Worm (Caenorhabditis elegans) whole organism, L1 larva: ENCODE measurements around the gene ZK370.6.

Experiments used
- blmp-1 ChIP-seq: fragments of 150-350 bp; optimal IDR thresholded peaks from 2 replicates; lab custom pipeline; 2014; ENCODE audit warnings: missing biosample characterization, missing genetic modification characterization
- ceh-82 ChIP-seq, 3 experiments: fragments of 150-350 bp in 1 of 3; sonication (generic microtip) in 2 of 3; optimal IDR thresholded peaks; 2 replicates each; lab custom pipeline; 2014 to 2017; ENCODE audit warnings: missing biosample characterization in 3 of 3, missing genetic modification characterization in 3 of 3
- egl-27 ChIP-seq, 2 experiments: fragments of 150-350 bp in 1 of 2; sonication (generic microtip); optimal IDR thresholded peaks; 3 replicates each; lab custom pipeline; 2017 to 2018; ENCODE audit warnings: missing biosample characterization in 2 of 2, missing genetic modification characterization in 2 of 2, missing genetic modification reagents in 2 of 2
- lin-39 ChIP-seq: fragments of 150-350 bp; optimal IDR thresholded peaks from 2 replicates; lab custom pipeline; 2014; ENCODE audit warnings: missing biosample characterization, missing genetic modification reagents, missing genetic modification characterization
- mdl-1 ChIP-seq, 2 experiments: fragments of 150-350 bp; optimal IDR thresholded peaks; 2 replicates each; lab custom pipeline; 2014 to 2017; ENCODE audit warnings: missing biosample characterization in 2 of 2, missing genetic modification characterization in 2 of 2, inconsistent platforms in 1 of 2
- mep-1 ChIP-seq: fragments of 150-350 bp; optimal IDR thresholded peaks from 2 replicates; lab custom pipeline; 2014; ENCODE audit warnings: missing biosample characterization, missing genetic modification characterization
- nhr-28 ChIP-seq: fragments of 150-350 bp; optimal IDR thresholded peaks from 2 replicates; lab custom pipeline; 2014; ENCODE audit warnings: missing biosample characterization, missing genetic modification characterization
- nhr-77 ChIP-seq: fragments of 150-350 bp; optimal IDR thresholded peaks from 2 replicates; lab custom pipeline; 2014; ENCODE audit warnings: missing biosample characterization, missing genetic modification characterization
- xbp-1 ChIP-seq: sonication (generic microtip); optimal IDR thresholded peaks from 2 replicates; lab custom pipeline; 2016; ENCODE audit warnings: missing genetic modification characterization, missing compliant biosample characterization
- zip-4 ChIP-seq: fragments of 200-800 bp; sonication (Bioruptor generic); optimal IDR thresholded peaks from 2 replicates; lab custom pipeline; 2018; ENCODE audit warnings: mild to moderate bottlenecking, missing genetic modification characterization, moderate library complexity, missing compliant biosample characterization

DNA sequence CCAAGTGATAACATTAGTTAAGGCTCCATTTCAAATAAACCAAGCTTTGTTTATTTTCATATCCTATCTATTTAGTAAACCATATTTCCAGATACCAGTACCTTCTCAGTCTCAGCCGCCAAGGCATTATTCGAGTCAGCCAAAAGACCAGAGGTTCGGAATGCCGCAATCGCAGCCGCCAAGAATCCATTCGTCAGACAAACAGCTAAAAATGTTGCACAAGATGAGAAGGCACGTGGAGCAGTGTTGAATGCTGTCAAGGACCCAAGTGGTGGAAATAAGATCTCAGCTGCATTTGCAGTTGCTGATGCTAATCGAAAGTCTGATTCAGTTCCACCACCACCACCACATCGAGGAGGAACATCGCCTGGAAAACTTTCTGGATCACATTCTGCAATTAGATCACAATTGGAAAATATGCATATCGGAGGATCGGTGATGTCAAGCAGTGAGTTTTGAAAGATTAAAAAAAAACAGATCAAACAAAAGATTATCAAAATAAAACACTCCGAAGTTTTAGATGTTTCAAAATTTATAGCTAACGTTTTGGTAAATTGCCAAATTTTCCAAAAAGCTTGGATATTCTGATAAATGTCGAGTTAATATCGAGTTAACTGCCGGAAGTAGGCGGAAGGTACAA, 46.3 kb downstream of the ZK370.6 start:
- TF ChIP-seq nhr-28 (tag; lab: Kevin White, UChicago) (no peak), zip-4 (GFP tag; lab: Kevin White, UChicago) (no peak), ceh-82 (tag; optimal IDR thresholded peaks at IDR 0.05; lab: Kevin White, UChicago) (no peak), nhr-77 (tag; lab: Kevin White, UChicago) (no peak), mdl-1 (tag; optimal IDR thresholded peaks at IDR 0.05; lab: Kevin White, UChicago) (no peak), mep-1 (tag; lab: Kevin White, UChicago) (no peak), egl-27 (tag; optimal IDR thresholded peaks at IDR 0.05; lab: Kevin White, UChicago) (no peak), lin-39 (no peak), blmp-1 (tag; lab: Kevin White, UChicago) (no peak), xbp-1 (tag; lab: Kevin White, UChicago) (no peak)
